Worm (Caenorhabditis elegans): ENCODE measurements around the gene rbm-7.

- TF ChIP-seq ceh-48 (tag; optimal IDR thresholded peaks at IDR 0.05) (no peak), C08G9.2 (tag; optimal IDR thresholded peaks at IDR 0.05) (no peak), tbx-2 (tag; optimal IDR thresholded peaks at IDR 0.05) (no peak), rnt-1 (tag; optimal IDR thresholded peaks at IDR 0.05) (no peak), unc-86 (tag; optimal IDR thresholded peaks at IDR 0.05) (no peak), ama-1 (optimal IDR thresholded peaks at IDR 0.05) (no peak), T23F11.4 (GFP tag; optimal IDR thresholded peaks at IDR 0.05) (no peak), ceh-9 (tag; optimal IDR thresholded peaks at IDR 0.05) (no peak), ets-4 (tag; optimal IDR thresholded peaks at IDR 0.05) (no peak), lin-11 (tag; optimal IDR thresholded peaks at IDR 0.05) (no peak), F13H6.1 (tag; optimal IDR thresholded peaks at IDR 0.05) (no peak), ceh-45 (GFP tag; IDR thresholded peaks at IDR 0.05) (no peak), pha-4 (tag; optimal IDR thresholded peaks at IDR 0.05) (no peak)
These were observed 35.9 kb upstream of the rbm-7 start for ce11 chrIII:12967437-12968043.
